Worm (Caenorhabditis elegans) whole organism, L3 larva: ENCODE measurements around the gene Y37D8A.5.

Experiments
- ZK546.5 ChIP-seq: sonication (generic microtip); optimal IDR thresholded peaks from 2 replicates; lab custom pipeline; 2017; ENCODE audit warnings: missing biosample characterization, missing genetic modification characterization
- ceh-28 ChIP-seq: fragments of 150-350 bp; optimal IDR thresholded peaks from 2 replicates; lab custom pipeline; 2014; ENCODE audit warnings: missing biosample characterization, missing genetic modification reagents, missing genetic modification characterization
- elt-1 ChIP-seq: fragments of 150-350 bp; optimal IDR thresholded peaks from 2 replicates; lab custom pipeline; 2014; ENCODE audit warnings: missing biosample characterization, missing genetic modification characterization
- elt-3 ChIP-seq, 3 experiments: fragments of 150-350 bp in 1 of 3; sonication (generic microtip) in 2 of 3; optimal IDR thresholded peaks; 2 replicates in 2 of 3; 4 replicates in 1 of 3; lab custom pipeline; 2014 to 2017; ENCODE audit warnings: missing biosample characterization in 3 of 3, missing genetic modification characterization in 3 of 3
- pha-4 ChIP-seq: fragments of 150-350 bp; optimal IDR thresholded peaks from 2 replicates; lab custom pipeline; 2014; ENCODE audit warnings: missing biosample characterization, missing genetic modification reagents, missing genetic modification characterization
- pqm-1 ChIP-seq: fragments of 150-350 bp; optimal IDR thresholded peaks from 2 replicates; lab custom pipeline; 2017; ENCODE audit warnings: missing biosample characterization, missing genetic modification characterization, inconsistent platforms
- snpc-4 ChIP-seq: fragments of 150-350 bp; optimal IDR thresholded peaks from 2 replicates; lab custom pipeline; 2014; ENCODE audit warnings: missing biosample characterization, missing genetic modification characterization
- unc-62 ChIP-seq: fragments of 150-350 bp; sonication (generic microtip); optimal IDR thresholded peaks from 4 replicates; lab custom pipeline; 2014; ENCODE audit warnings: missing biosample characterization, missing genetic modification reagents, missing genetic modification characterization

DNA sequence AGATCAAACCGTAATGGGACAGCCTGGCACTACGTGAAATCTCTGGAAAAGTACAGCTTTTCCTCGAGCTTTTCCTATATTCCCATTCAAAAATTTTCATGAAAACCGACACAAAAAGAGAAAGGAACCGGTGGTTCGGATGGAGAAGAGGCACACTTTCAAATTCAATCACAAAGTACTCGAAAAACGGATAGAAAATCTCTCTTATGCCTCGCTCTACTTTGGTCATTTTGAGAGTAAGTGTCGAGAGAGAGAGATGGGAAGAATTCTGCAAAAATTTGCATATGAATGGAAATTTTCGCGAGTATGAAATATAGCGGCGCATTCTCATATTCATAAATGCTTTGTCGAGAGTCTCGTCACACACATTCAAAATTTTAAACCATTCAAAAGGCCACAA is 37.5 kb upstream of the Y37D8A.5 start:
- TF ChIP-seq pha-4, result no peak
- no peak for TF ChIP-seq ceh-28 (tag; lab: Kevin White, UChicago)
- TF ChIP-seq snpc-4 (tag; lab: Kevin White, UChicago), result no peak
- TF ChIP-seq ZK546.5 (tag; lab: Kevin White, UChicago), result no peak
- no peak for TF ChIP-seq unc-62 (GFP tag; lab: Kevin White, UChicago)
- no peak for TF ChIP-seq pqm-1 (tag; lab: Kevin White, UChicago)
- no peak for TF ChIP-seq elt-3 (tag; optimal IDR thresholded peaks at IDR 0.05; lab: Kevin White, UChicago)
- TF ChIP-seq elt-1 (tag; lab: Kevin White, UChicago), result no peak
